Worm (Caenorhabditis elegans) whole organism, dauer: ENCODE measurements around the gene syx-4.

ENCODE experiments used
- unc-62 ChIP-seq: sonication (generic microtip); optimal IDR thresholded peaks from 2 replicates; lab custom pipeline; 2017; ENCODE audit warnings: missing biosample characterization, missing genetic modification reagents, missing genetic modification characterization

syx-4 gene

ce11 chrIV:8499956-8500355 is 42.9 kb downstream of the syx-4 start:
- no peak for TF ChIP-seq unc-62 (GFP tag; lab: Kevin White, UChicago)

ce11 chrIV:8501382-8501781 is 44.3 kb downstream of the syx-4 start, which contains the start of gene C28C12.1:
TSS of gene C28C12.1 (plus strand) at chrIV:8501682.
- TF ChIP-seq unc-62 (GFP tag; lab: Kevin White, UChicago), result no peak

- TF ChIP-seq unc-62 (GFP tag; lab: Kevin White, UChicago), result no peak
These were observed 49.0 kb downstream of the syx-4 start for ce11 chrIV:8506034-8506433.
